Fruit fly (Drosophila melanogaster): Measurements from ENCODE around the gene CG13116.

DNA sequence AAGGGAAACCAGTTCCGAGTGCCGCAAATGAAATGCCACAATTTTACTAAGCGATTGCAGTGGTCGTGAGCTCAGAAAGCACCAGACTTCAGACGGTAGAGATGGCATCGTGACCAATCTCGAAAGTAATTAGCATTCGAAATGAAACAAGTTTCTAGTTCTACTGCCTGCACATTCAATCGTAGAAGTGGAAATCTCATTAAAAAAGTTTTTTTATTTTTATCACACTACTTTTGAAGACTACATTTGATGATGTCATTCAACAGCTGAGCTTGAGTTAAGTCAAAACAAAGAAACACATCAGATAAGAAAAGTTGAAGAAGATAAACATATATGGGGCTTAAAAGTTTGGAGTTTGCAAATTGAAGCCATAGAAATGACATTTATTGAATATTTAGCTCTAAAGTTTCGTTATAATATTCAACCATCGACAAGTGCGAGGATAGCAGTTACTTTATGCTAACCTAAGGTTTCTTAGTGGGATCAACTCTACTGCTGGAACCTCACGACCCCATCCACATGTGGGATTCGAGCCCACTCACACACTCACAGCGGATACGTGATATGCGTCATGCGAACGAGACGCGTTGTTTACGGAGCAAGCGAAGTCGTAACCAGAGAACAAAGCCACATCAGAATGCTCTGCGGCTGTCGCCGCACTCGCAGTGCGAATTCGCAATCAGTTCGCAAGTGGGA is 6.4 kb downstream of the CG13116 start, which contains the start of gene CG13117:
- no peak for TF ChIP-seq gl (tag; optimal IDR thresholded peaks at IDR 0.05)
- TF ChIP-seq Ets98B (GFP tag; IDR thresholded peaks at IDR 0.05), result peak; percentile 62
- TF ChIP-seq CG12605 (GFP tag; IDR thresholded peaks at IDR 0.05), result peak; percentile 20; the same call in 1 of the 2 replicates
- TF ChIP-seq CG9948 (tag; optimal IDR thresholded peaks at IDR 0.05), result peak; percentile 3
- TF ChIP-seq CG4496 (GFP tag; IDR thresholded peaks at IDR 0.05), result peak; percentile 32; the same call in 1 of the 3 replicates

Data from whole organism, pupa.